Worm (Caenorhabditis elegans) whole organism, L3 larva: ENCODE data around the gene ZK6.6.

Experiments
- ZK546.5 ChIP-seq: sonication (generic microtip); optimal IDR thresholded peaks from 2 replicates; lab custom pipeline; 2017; ENCODE audit warnings: missing biosample characterization, missing genetic modification characterization
- aly-2 ChIP-seq: fragments of 150-350 bp; optimal IDR thresholded peaks from 2 replicates; lab custom pipeline; 2014; ENCODE audit warnings: missing biosample characterization, missing genetic modification characterization
- elt-2 ChIP-seq: sonication (generic microtip); optimal IDR thresholded peaks from 2 replicates; lab custom pipeline; 2016; ENCODE audit warnings: missing genetic modification reagents, mild to moderate bottlenecking, missing genetic modification characterization, missing compliant biosample characterization
- fos-1 ChIP-seq: fragments of 150-350 bp; optimal IDR thresholded peaks from 2 replicates; lab custom pipeline; 2014; ENCODE audit warnings: missing biosample characterization, missing genetic modification characterization
- lsy-12 ChIP-seq: sonication (generic microtip); optimal IDR thresholded peaks from 2 replicates; lab custom pipeline; 2016; ENCODE audit warnings: mild to moderate bottlenecking, missing genetic modification characterization, missing compliant biosample characterization
- mdl-1 ChIP-seq: fragments of 150-350 bp; optimal IDR thresholded peaks from 2 replicates; lab custom pipeline; 2014; ENCODE audit warnings: missing biosample characterization, missing genetic modification characterization
- nhr-12 ChIP-seq: fragments of 150-350 bp; optimal IDR thresholded peaks from 2 replicates; lab custom pipeline; 2014; ENCODE audit warnings: missing biosample characterization, missing genetic modification characterization
- nhr-43 ChIP-seq: sonication (generic microtip); optimal IDR thresholded peaks from 2 replicates; lab custom pipeline; 2016; ENCODE audit warnings: mild to moderate bottlenecking, missing genetic modification characterization, missing compliant biosample characterization; ENCODE audit not compliant: poor library complexity, severe bottlenecking
- nhr-76 ChIP-seq: fragments of 150-350 bp; sonication (generic microtip); optimal IDR thresholded peaks from 5 replicates; lab custom pipeline; 2014; ENCODE audit warnings: missing biosample characterization, missing genetic modification characterization
- sea-2 ChIP-seq: fragments of 150-350 bp; sonication (generic microtip); optimal IDR thresholded peaks from 4 replicates; lab custom pipeline; 2014; ENCODE audit warnings: missing biosample characterization, missing genetic modification reagents, missing genetic modification characterization
- unc-62 ChIP-seq: fragments of 150-350 bp; sonication (generic microtip); optimal IDR thresholded peaks from 4 replicates; lab custom pipeline; 2014; ENCODE audit warnings: missing biosample characterization, missing genetic modification reagents, missing genetic modification characterization
- zag-1 ChIP-seq: fragments of 150-350 bp; optimal IDR thresholded peaks from 2 replicates; lab custom pipeline; 2014; ENCODE audit warnings: missing biosample characterization, missing genetic modification characterization
- ztf-11 ChIP-seq: fragments of 150-350 bp; optimal IDR thresholded peaks from 2 replicates; lab custom pipeline; 2014; ENCODE audit warnings: missing biosample characterization, missing genetic modification characterization

DNA sequence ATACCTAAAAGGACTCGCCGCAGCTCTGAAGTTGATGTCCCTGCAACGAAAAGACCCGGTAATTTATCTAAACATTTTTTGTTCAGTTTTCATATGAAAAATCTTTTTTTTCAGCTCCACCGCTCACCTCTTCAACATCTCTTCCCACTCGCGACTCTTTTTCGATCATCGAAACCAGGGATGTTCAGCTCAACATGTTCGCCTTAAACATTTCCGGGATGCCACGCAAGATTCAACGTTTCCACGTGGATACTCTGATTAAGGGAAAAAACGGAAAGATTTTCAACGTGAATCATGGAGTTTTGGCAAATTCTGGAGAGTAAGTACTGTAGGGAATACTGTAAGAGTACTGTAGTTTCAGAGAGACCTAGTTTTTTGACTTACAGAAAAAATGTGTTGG, 45.0 kb upstream of the ZK6.6 start:
- TF ChIP-seq nhr-76 (tag; lab: Kevin White, UChicago) = no peak
- TF ChIP-seq aly-2 = no peak
- TF ChIP-seq unc-62 = no peak
- TF ChIP-seq mdl-1 = no peak
- no peak for TF ChIP-seq nhr-12 (tag; lab: Kevin White, UChicago)
- TF ChIP-seq ztf-11 (tag; lab: Kevin White, UChicago) = no peak
- no peak for TF ChIP-seq sea-2 (GFP tag; lab: Kevin White, UChicago)
- TF ChIP-seq elt-2 = no peak
- TF ChIP-seq fos-1 (tag; lab: Kevin White, UChicago) = no peak
- no peak for TF ChIP-seq lsy-12 (tag; lab: Kevin White, UChicago)
- no peak for TF ChIP-seq ZK546.5 (tag; lab: Kevin White, UChicago)
- no peak for TF ChIP-seq zag-1 (tag; lab: Kevin White, UChicago)
- TF ChIP-seq nhr-43 (tag; lab: Kevin White, UChicago) = no peak
